Worm (Caenorhabditis elegans): ENCODE results near the gene phf-31.

Gene phf-31

DNA sequence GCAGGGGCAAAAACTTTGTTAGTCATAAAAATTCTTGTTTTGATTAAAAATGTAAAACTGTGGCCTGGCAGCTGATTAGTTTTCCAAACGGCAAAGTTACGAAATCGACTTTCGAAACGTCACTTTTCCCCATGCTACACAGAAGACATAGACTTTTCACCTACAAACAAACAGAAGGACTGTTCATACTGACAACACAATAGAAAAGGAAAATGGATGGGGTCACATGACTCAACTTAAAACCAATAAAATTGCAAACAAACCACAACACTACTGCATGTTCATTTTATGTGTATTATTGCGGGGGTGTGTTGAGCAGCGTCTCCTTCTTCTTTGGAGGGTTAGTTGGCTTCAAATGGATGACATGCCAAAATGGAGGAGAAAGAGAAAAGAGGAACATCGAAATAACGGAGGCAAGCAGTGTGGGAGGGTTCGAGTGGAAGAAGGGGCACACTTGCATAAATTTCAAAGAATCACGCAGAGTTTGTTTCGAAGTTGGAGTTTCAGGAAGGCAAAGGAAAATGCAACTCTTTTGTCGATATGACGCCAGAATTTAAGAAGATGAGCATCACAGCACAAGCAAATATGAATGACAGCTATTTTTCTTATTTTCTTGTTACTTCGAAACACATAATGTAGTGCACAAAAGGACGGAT is 3.6 kb upstream of the phf-31 start:
- TF ChIP-seq T23F11.4 (GFP tag; optimal IDR thresholded peaks at IDR 0.05) (no peak), K02D7.2 (tag; optimal IDR thresholded peaks at IDR 0.05) (no peak), elt-4 (tag; optimal IDR thresholded peaks at IDR 0.05) (no peak), pha-2 (tag; optimal IDR thresholded peaks at IDR 0.05) (no peak), ceh-34 (tag; optimal IDR thresholded peaks at IDR 0.05) (no peak), syd-9 (tag; optimal IDR thresholded peaks at IDR 0.05) (no peak), unc-3 (GFP tag; conservative IDR thresholded peaks at IDR 0.05) (no peak), unc-3 (tag; optimal IDR thresholded peaks at IDR 0.05) (no peak), ceh-14 (tag; optimal IDR thresholded peaks at IDR 0.05) (no peak), F13H6.1 (tag; optimal IDR thresholded peaks at IDR 0.05) (no peak), hlh-30 (tag; optimal IDR thresholded peaks at IDR 0.05; ENCODE audit: insufficient read depth) (peak; percentile 64), ztf-16 (tag; optimal IDR thresholded peaks at IDR 0.05) (no peak), ceh-31 (tag; optimal IDR thresholded peaks at IDR 0.05) (peak; percentile 31), ama-1 (optimal IDR thresholded peaks at IDR 0.05) (no peak), ceh-19 (GFP tag; optimal IDR thresholded peaks at IDR 0.05) (no peak), ref-2 (tag; optimal IDR thresholded peaks at IDR 0.05) (peak; percentile 30), sdc-2 (tag; optimal IDR thresholded peaks at IDR 0.05) (peak; percentile 27)

DNA sequence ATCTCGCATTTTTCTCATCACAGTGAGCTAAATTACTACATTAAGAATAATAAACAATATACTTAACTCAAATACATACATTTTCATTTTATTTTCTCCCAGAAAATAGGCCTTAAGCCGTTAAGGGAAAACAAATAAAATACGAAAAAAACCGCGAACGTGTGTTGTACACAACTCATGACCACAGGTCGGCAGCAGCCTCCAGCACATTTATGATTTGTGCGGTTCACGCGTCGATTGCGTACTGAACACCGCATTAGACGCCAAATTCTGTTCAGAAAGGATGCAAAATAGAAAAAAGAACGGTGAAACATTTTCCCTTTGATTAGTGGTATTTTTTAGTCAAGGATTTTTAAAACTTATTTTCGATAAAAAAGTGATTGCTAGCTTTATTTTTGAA is 2.6 kb upstream of the phf-31 start:
- no peak for TF ChIP-seq nhr-232 (tag; optimal IDR thresholded peaks at IDR 0.05)
- no peak for TF ChIP-seq nhr-11 (tag; optimal IDR thresholded peaks at IDR 0.05)
- TF ChIP-seq lin-11 (tag; optimal IDR thresholded peaks at IDR 0.05) = no peak
- TF ChIP-seq tbx-2 (tag; optimal IDR thresholded peaks at IDR 0.05) = peak; percentile 38
- TF ChIP-seq hlh-30 (tag; optimal IDR thresholded peaks at IDR 0.05; ENCODE audit: insufficient read depth) = peak; percentile 69
- no peak for TF ChIP-seq pax-1 (tag; optimal IDR thresholded peaks at IDR 0.05)
- TF ChIP-seq ceh-31 (tag; optimal IDR thresholded peaks at IDR 0.05) = no peak

DNA sequence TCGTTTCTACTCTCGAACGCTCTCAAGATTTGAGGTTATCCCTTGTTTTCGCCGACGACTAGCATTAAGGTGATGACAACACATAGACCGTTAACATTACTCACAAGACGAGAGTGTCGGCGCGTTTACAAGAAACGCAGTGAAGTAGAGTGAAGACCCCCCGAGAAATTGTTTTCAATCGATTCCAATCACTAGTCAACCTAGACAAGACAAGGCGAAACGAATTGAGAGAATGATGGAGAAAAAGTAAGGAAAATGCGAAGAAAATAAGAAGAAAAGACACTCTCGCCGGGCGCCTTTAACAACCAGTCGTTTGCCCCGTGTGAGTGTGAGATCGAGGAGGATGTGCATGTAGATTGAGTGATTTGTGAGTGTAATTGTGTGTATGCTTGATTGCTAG is 2.7 kb downstream of the phf-31 start:
- no peak for TF ChIP-seq nhr-11 (tag; optimal IDR thresholded peaks at IDR 0.05)
- peak; percentile 47 for TF ChIP-seq unc-55 (GFP tag; optimal IDR thresholded peaks at IDR 0.05)
- TF ChIP-seq elt-4 (tag; optimal IDR thresholded peaks at IDR 0.05) = no peak
- TF ChIP-seq ceh-18 (tag; optimal IDR thresholded peaks at IDR 0.05) = peak; percentile 65
- TF ChIP-seq ceh-45 (GFP tag; IDR thresholded peaks at IDR 0.05) = no peak
- TF ChIP-seq K02D7.2 (tag; optimal IDR thresholded peaks at IDR 0.05) = no peak
- TF ChIP-seq F13H6.1 (tag; optimal IDR thresholded peaks at IDR 0.05) = no peak
- peak; percentile 10 for TF ChIP-seq nfya-1 (tag; optimal IDR thresholded peaks at IDR 0.05)

DNA sequence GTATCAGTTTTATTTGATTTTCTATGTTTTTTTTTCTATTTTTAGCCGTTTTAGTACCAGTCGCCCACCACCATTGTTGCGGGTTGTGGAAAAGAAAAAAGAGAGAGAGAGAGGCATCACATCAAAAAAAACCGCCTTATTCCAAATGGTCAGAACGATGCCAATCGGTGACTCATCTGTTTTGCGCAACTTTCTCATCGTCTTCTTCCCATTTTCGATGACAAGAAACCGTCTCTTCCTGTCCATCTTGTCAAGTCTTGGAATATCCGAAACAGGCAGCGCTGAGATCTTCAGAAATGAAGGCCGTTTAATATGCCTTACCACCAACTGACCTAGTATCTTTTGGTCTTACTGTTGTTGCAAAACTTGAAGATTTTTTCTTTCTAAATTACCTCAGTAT is 4.7 kb downstream of the phf-31 start:
- TF ChIP-seq ets-4 (tag; optimal IDR thresholded peaks at IDR 0.05) (no peak), hlh-15 (tag; optimal IDR thresholded peaks at IDR 0.05) (no peak), pha-4 (tag; optimal IDR thresholded peaks at IDR 0.05) (no peak), tbx-7 (tag; optimal IDR thresholded peaks at IDR 0.05) (no peak), eyg-1 (tag; optimal IDR thresholded peaks at IDR 0.05) (no peak), che-1 (tag; optimal IDR thresholded peaks at IDR 0.05) (no peak), K02D7.2 (tag; optimal IDR thresholded peaks at IDR 0.05) (no peak), pros-1 (tag; optimal IDR thresholded peaks at IDR 0.05) (no peak), pat-9 (tag; optimal IDR thresholded peaks at IDR 0.05) (no peak), ahr-1 (tag; optimal IDR thresholded peaks at IDR 0.05) (no peak), npax-4 (tag; optimal IDR thresholded peaks at IDR 0.05) (no peak), fkh-10 (GFP tag; optimal IDR thresholded peaks at IDR 0.05) (no peak), hlh-13 (GFP tag; optimal IDR thresholded peaks at IDR 0.05) (no peak), K09A11.1 (tag; optimal IDR thresholded peaks at IDR 0.05; ENCODE audit: insufficient read depth) (no peak), ceh-22 (tag; optimal IDR thresholded peaks at IDR 0.05) (no peak), odd-2 (tag; optimal IDR thresholded peaks at IDR 0.05) (no peak), elt-2 (tag; optimal IDR thresholded peaks at IDR 0.05) (no peak)
